Worm (Caenorhabditis elegans) whole organism, late embryonic: ENCODE measurements around the gene srd-18.

Source experiments
- F13H6.1 ChIP-seq: sonication (generic microtip); optimal IDR thresholded peaks from 2 replicates; lab custom pipeline; 2016; ENCODE audit warnings: missing genetic modification characterization, missing compliant biosample characterization
- T23F11.4 ChIP-seq: fragments of 200-800 bp; sonication (Bioruptor generic); optimal IDR thresholded peaks from 2 replicates; lab custom pipeline; 2018; ENCODE audit warnings: mild to moderate bottlenecking, missing genetic modification characterization, missing compliant biosample characterization
- ahr-1 ChIP-seq: sonication (generic microtip); optimal IDR thresholded peaks from 2 replicates; lab custom pipeline; 2016; ENCODE audit warnings: missing genetic modification characterization, missing compliant biosample characterization
- ama-1 ChIP-seq: fragments of 150-350 bp; optimal IDR thresholded peaks from 2 replicates; lab custom pipeline; 2014
- ceh-19 ChIP-seq: fragments of 200-800 bp; sonication (Bioruptor generic); optimal IDR thresholded peaks from 2 replicates; lab custom pipeline; 2018; ENCODE audit warnings: mild to moderate bottlenecking, missing genetic modification characterization, missing compliant biosample characterization
- ceh-24 ChIP-seq: sonication (generic microtip); optimal IDR thresholded peaks from 2 replicates; lab custom pipeline; 2016; ENCODE audit warnings: mild to moderate bottlenecking, missing genetic modification characterization, missing compliant biosample characterization
- ceh-30 ChIP-seq: fragments of 150-350 bp; optimal IDR thresholded peaks from 2 replicates; lab custom pipeline; 2014; ENCODE audit warnings: missing biosample characterization, missing genetic modification characterization
- ceh-34 ChIP-seq: sonication (generic microtip); optimal IDR thresholded peaks from 2 replicates; lab custom pipeline; 2016; ENCODE audit warnings: mild to moderate bottlenecking, missing genetic modification characterization, missing compliant biosample characterization
- ceh-48 ChIP-seq: sonication (generic microtip); optimal IDR thresholded peaks from 2 replicates; lab custom pipeline; 2016; ENCODE audit warnings: missing genetic modification characterization, inconsistent platforms, missing compliant biosample characterization
- ceh-9 ChIP-seq: sonication (generic microtip); optimal IDR thresholded peaks from 2 replicates; lab custom pipeline; 2016; ENCODE audit warnings: mild to moderate bottlenecking, missing genetic modification characterization, inconsistent platforms, missing compliant biosample characterization
- che-1 ChIP-seq: sonication (generic microtip); optimal IDR thresholded peaks from 2 replicates; lab custom pipeline; 2016; ENCODE audit warnings: mild to moderate bottlenecking, missing genetic modification characterization, missing compliant biosample characterization
- elt-2 ChIP-seq: sonication (generic microtip); optimal IDR thresholded peaks from 2 replicates; lab custom pipeline; 2016; ENCODE audit warnings: missing genetic modification reagents, missing genetic modification characterization, missing compliant biosample characterization
- eyg-1 ChIP-seq: sonication (generic microtip); optimal IDR thresholded peaks from 2 replicates; lab custom pipeline; 2016; ENCODE audit warnings: missing genotype, missing genetic modification characterization, missing compliant biosample characterization
- fkh-10 ChIP-seq: fragments of 150-350 bp; optimal IDR thresholded peaks from 2 replicates; lab custom pipeline; 2014; ENCODE audit warnings: missing biosample characterization, missing genetic modification reagents, missing genetic modification characterization
- gmeb-2 ChIP-seq: sonication (generic microtip); optimal IDR thresholded peaks from 2 replicates; lab custom pipeline; 2016; ENCODE audit warnings: missing genetic modification characterization, inconsistent platforms, missing compliant biosample characterization
- lin-11 ChIP-seq: fragments of 200-800 bp; sonication (Bioruptor generic); optimal IDR thresholded peaks from 2 replicates; lab custom pipeline; 2018; ENCODE audit warnings: mild to moderate bottlenecking, missing genetic modification characterization, missing compliant biosample characterization
- mec-3 ChIP-seq: sonication (generic microtip); optimal IDR thresholded peaks from 2 replicates; lab custom pipeline; 2016; ENCODE audit warnings: borderline replicate concordance, missing genetic modification characterization, missing compliant biosample characterization
- nfya-1 ChIP-seq: sonication (generic microtip); optimal IDR thresholded peaks from 2 replicates; lab custom pipeline; 2017; ENCODE audit warnings: missing genetic modification characterization, mild to moderate bottlenecking, missing compliant biosample characterization, antibody characterized with exemption, moderate library complexity
- odd-2 ChIP-seq: sonication (generic microtip); optimal IDR thresholded peaks from 2 replicates; lab custom pipeline; 2017; ENCODE audit warnings: antibody characterized with exemption, mild to moderate bottlenecking, missing genetic modification characterization, missing compliant biosample characterization
- pag-3 ChIP-seq: sonication (generic microtip); optimal IDR thresholded peaks from 2 replicates; lab custom pipeline; 2016; ENCODE audit warnings: missing compliant biosample characterization, missing genetic modification characterization, borderline replicate concordance
- pat-9 ChIP-seq: fragments of 200-800 bp; sonication (Bioruptor generic); optimal IDR thresholded peaks from 2 replicates; lab custom pipeline; 2018; ENCODE audit warnings: mild to moderate bottlenecking, missing genetic modification characterization, moderate library complexity, missing compliant biosample characterization
- pha-2 ChIP-seq: sonication (generic microtip); optimal IDR thresholded peaks from 2 replicates; lab custom pipeline; 2017; ENCODE audit warnings: mild to moderate bottlenecking, missing genetic modification characterization, missing compliant biosample characterization
- pha-4 ChIP-seq: fragments of 150-350 bp; optimal IDR thresholded peaks from 2 replicates; lab custom pipeline; 2018; ENCODE audit warnings: missing biosample characterization, missing genetic modification reagents, missing genetic modification characterization
- pqm-1 ChIP-seq: sonication (generic microtip); optimal IDR thresholded peaks from 2 replicates; lab custom pipeline; 2016; ENCODE audit warnings: missing genetic modification characterization, missing compliant biosample characterization
- pros-1 ChIP-seq: fragments of 150-350 bp; optimal IDR thresholded peaks from 2 replicates; lab custom pipeline; 2014; ENCODE audit warnings: missing biosample characterization, missing genetic modification reagents, missing genetic modification characterization
- ref-2 ChIP-seq: sonication (generic microtip); optimal IDR thresholded peaks from 2 replicates; lab custom pipeline; 2016; ENCODE audit warnings: missing genetic modification characterization, missing compliant biosample characterization
- rnt-1 ChIP-seq: sonication (generic microtip); optimal IDR thresholded peaks from 2 replicates; lab custom pipeline; 2016; ENCODE audit warnings: missing genetic modification characterization, missing compliant biosample characterization
- sdc-2 ChIP-seq: sonication (generic microtip); optimal IDR thresholded peaks from 2 replicates; lab custom pipeline; 2016; ENCODE audit warnings: missing genotype, missing genetic modification characterization, missing compliant biosample characterization
- sox-2 ChIP-seq: fragments of 200-800 bp; sonication (Bioruptor generic); IDR thresholded peaks from 2 replicates; pipeline ENCODE4 v1.3.6; 2022; ENCODE audit warnings: missing genetic modification reagents, missing genetic modification characterization, missing compliant biosample characterization
- sox-4 ChIP-seq: sonication (generic microtip); optimal IDR thresholded peaks from 2 replicates; lab custom pipeline; 2017; ENCODE audit warnings: mild to moderate bottlenecking, missing genetic modification characterization, inconsistent platforms, missing compliant biosample characterization
- unc-3 ChIP-seq, 2 experiments: fragments of 200-800 bp in 1 of 2; sonication (Bioruptor generic) in 1 of 2; sonication (generic microtip) in 1 of 2; conservative IDR thresholded peaks in 1 of 2; optimal IDR thresholded peaks in 1 of 2; 2 replicates each; pipeline versions ENCODE4 v1.3.6 to Lab custom; 2016 to 2022; ENCODE audit warnings: missing compliant biosample characterization in 2 of 2, missing genetic modification characterization in 2 of 2, missing genetic modification reagents in 1 of 2
- unc-55 ChIP-seq: sonication (generic microtip); optimal IDR thresholded peaks from 2 replicates; lab custom pipeline; 2017; ENCODE audit warnings: missing biosample characterization, missing genetic modification reagents, missing genetic modification characterization
- zip-5 ChIP-seq: sonication (generic microtip); optimal IDR thresholded peaks from 2 replicates; lab custom pipeline; 2016; ENCODE audit warnings: missing genetic modification characterization, missing compliant biosample characterization

Gene srd-18

DNA sequence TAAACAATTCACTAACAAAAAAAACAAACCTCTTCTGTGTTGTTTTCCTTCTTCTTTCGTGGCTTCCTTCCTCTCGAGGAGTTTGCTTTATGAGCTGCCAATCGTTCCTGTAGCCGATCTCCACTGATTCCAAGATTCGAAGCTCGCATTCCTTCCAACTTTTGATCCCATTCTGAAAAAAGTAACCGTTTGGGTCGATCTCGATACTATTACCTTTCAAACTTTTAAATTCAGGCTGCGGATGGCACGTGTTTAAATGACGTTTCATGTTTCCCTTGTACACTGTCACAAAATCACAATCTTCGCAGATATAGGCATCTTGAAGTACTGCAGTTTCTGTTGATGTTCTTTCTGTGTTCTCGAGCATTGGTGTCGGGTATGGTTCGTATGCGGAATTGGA lies 39.2 kb downstream of the srd-18 start:
- TF ChIP-seq gmeb-2 (tag; lab: Kevin White, UChicago) (no peak), nfya-1 (tag; lab: Kevin White, UChicago) (no peak), ama-1 (peak; percentile 10), zip-5 (no peak), rnt-1 (tag; lab: Kevin White, UChicago) (no peak), unc-55 (GFP tag; lab: Kevin White, UChicago) (no peak)

DNA sequence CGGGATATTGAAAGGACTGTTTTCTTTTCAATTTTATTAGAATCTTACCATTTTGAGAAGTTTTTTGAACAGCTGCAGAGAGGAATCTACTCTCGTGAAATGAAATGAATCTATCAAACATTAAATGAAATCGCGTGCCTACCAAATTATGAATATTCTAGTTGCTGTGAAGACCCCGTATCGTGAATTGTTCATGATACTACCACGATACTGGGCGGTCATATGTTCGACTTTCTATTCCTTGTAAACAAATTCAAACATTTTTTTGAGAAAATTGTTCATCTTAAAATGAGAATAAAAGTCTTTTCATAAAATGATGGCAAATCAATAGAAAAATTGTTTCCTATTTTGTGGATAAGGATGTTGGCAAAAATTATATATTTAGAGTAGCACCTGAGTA lies 40.9 kb downstream of the srd-18 start, which contains the start of gene gcy-34:
Gene gcy-34, minus strand, starts transcription at position 101 of the 400 bp plus-strand sequence.
- TF ChIP-seq sox-4 (no peak), F13H6.1 (tag; lab: Kevin White, UChicago) (no peak), pqm-1 (tag; lab: Kevin White, UChicago) (no peak), ceh-34 (no peak), ceh-48 (tag; lab: Kevin White, UChicago) (no peak), ceh-19 (no peak), ahr-1 (tag; lab: Kevin White, UChicago) (no peak), pha-4 (tag; lab: Kevin White, UChicago) (no peak), ceh-24 (tag; lab: Kevin White, UChicago) (no peak), pag-3 (tag; lab: Kevin White, UChicago) (no peak), ceh-30 (tag; lab: Kevin White, UChicago) (no peak), ref-2 (no peak), eyg-1 (tag; lab: Kevin White, UChicago) (no peak), pha-2 (tag; lab: Kevin White, UChicago) (no peak), pros-1 (tag; lab: Kevin White, UChicago) (no peak), odd-2 (tag; lab: Kevin White, UChicago) (no peak), pat-9 (no peak), unc-3 (GFP tag; conservative IDR thresholded peaks at IDR 0.05; lab: Robert Waterston, UW) (no peak), unc-3 (tag; optimal IDR thresholded peaks at IDR 0.05; lab: Kevin White, UChicago) (no peak), ceh-9 (tag; lab: Kevin White, UChicago) (no peak)
- TF ChIP-seq, all 69 proteins: peak for 0

DNA sequence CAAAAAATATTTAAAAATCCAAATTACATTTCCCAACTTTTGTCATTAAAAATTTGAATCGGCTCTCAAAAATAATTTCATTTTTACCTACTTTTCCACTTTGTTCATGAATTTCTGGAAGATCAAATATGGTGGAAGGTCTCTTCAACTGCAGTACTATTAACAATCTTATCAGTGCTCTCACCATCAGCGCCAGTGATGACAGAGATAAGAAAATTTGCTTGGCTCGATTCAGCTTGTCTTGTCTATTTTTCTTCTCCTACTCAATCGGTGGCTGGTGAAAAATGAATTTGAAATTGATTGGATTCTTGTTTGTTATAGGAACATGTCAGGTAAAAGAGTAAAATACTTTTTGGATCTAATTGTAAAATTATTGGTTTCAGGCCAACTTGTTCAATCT lies 45.7 kb downstream of the srd-18 start, which contains the start of gene cpz-2:
Gene cpz-2, plus strand, starts transcription at position 210 of the 400 bp plus-strand sequence.
- TF ChIP-seq fkh-10 (no peak), elt-2 (tag; lab: Kevin White, UChicago) (peak; percentile 72)

DNA sequence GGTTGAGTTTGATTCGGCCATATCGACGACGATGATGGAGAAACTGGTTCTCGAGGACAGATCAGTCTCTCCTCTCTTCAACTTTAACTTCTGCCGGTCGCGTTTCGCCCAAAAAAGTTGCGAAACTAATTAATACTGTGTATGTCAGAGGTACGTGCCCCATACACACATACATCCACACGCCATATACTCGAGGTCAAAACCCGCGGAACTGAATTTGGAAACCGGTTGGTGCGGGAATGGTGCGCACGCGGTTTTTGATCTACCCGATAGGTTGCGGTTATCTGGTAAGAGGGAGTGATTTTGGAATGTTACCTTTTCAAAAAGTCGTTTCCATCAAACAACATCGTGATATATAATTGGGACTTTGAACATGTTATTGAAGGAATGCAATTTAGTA lies 46.5 kb downstream of the srd-18 start, which contains the start of gene ifbp-1:
Gene ifbp-1, minus strand, starts transcription at position 85 of the 400 bp plus-strand sequence.
- no peak for TF ChIP-seq lin-11 (tag; lab: Kevin White, UChicago)
- TF ChIP-seq T23F11.4 (GFP tag; lab: Kevin White, UChicago): no peak
- no peak for TF ChIP-seq ceh-48 (tag; lab: Kevin White, UChicago)

DNA sequence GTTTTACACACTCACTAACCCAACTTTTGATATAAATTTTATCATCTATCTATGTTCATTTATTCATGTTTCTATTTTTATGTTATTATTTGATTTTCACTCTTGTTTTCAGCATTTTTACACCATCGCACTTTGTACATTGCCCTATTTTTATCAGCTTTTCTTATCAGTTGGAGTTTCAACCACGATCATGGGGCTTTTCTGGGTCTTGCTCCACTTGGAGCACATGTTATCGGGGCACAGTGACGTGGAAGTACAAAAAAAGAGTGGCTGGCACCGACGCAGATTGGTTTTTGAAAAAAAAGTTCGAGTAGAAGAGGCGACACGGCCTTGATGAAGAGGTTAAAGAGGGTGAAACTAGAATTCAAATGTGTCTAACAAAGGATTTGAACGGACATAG lies 49.5 kb downstream of the srd-18 start:
- TF ChIP-seq ceh-30 (tag; lab: Kevin White, UChicago) (no peak), elt-2 (tag; lab: Kevin White, UChicago) (peak; percentile 81)

DNA sequence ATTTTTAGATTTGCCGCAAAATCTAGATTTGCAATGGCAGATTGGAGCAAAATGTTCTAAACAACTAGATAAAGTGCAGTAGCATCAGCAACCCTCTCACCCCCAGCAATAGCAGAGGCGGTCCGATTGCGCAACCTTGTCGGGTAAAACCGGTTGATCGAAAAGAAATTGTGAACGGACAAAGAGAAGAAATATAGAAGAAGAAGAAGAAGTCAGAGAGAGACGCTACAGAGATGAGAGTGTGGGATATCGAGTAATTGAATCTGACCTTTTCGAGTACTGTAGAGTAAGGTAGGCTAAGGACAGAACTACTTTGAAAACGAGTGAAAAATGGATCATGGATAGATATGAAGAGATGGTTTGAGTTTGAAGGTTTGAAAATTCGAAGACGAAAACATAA lies 50.8 kb downstream of the srd-18 start:
- no peak for TF ChIP-seq ahr-1 (tag; lab: Kevin White, UChicago)
- no peak for TF ChIP-seq mec-3 (tag; lab: Kevin White, UChicago)
- no peak for TF ChIP-seq sox-2
- TF ChIP-seq gmeb-2 (tag; lab: Kevin White, UChicago): no peak
- no peak for TF ChIP-seq ceh-19
- no peak for TF ChIP-seq pha-4 (tag; lab: Kevin White, UChicago)
- TF ChIP-seq sdc-2 (tag; lab: Kevin White, UChicago): no peak
- no peak for TF ChIP-seq che-1
